Worm (Caenorhabditis elegans) whole organism, mixed stage, embryonic: ENCODE data around the gene Y57G11C.22.

Experiments
- M03D4.4 ChIP-seq: sonication (generic microtip); optimal IDR thresholded peaks from 2 replicates; lab custom pipeline; 2017; ENCODE audit warnings: mild to moderate bottlenecking, missing genetic modification characterization, missing compliant biosample characterization
- blmp-1 ChIP-seq: fragments of 150-350 bp; optimal IDR thresholded peaks from 2 replicates; lab custom pipeline; 2014; ENCODE audit warnings: missing biosample characterization, missing genetic modification characterization
- ceh-39 ChIP-seq: fragments of 150-350 bp; optimal IDR thresholded peaks from 2 replicates; lab custom pipeline; 2014; ENCODE audit warnings: missing biosample characterization, missing genetic modification characterization
- ceh-43 ChIP-seq: fragments of 200-800 bp; sonication (Bioruptor generic); optimal IDR thresholded peaks from 2 replicates; lab custom pipeline; 2018; ENCODE audit warnings: mild to moderate bottlenecking, missing genetic modification characterization, moderate library complexity, missing compliant biosample characterization
- ceh-83 ChIP-seq: fragments of 200-800 bp; sonication (Bioruptor generic); optimal IDR thresholded peaks from 2 replicates; lab custom pipeline; 2018; ENCODE audit warnings: mild to moderate bottlenecking, missing genetic modification characterization, missing compliant biosample characterization
- ces-1 ChIP-seq: fragments of 150-350 bp; optimal IDR thresholded peaks from 2 replicates; lab custom pipeline; 2014; ENCODE audit warnings: missing biosample characterization, missing genetic modification reagents, missing genetic modification characterization
- drap-1 ChIP-seq: fragments of 200-800 bp; sonication (Bioruptor generic); optimal IDR thresholded peaks from 3 replicates; lab custom pipeline; 2018; ENCODE audit warnings: mild to moderate bottlenecking, missing genetic modification characterization, missing compliant biosample characterization
- elt-1 ChIP-seq: sonication (generic microtip); optimal IDR thresholded peaks from 2 replicates; lab custom pipeline; 2017; ENCODE audit warnings: missing genetic modification characterization, mild to moderate bottlenecking, missing compliant biosample characterization, antibody characterized with exemption, moderate library complexity, borderline replicate concordance; ENCODE audit not compliant: insufficient read depth
- elt-3 ChIP-seq: fragments of 150-350 bp; optimal IDR thresholded peaks from 2 replicates; lab custom pipeline; 2014; ENCODE audit warnings: missing biosample characterization, missing genetic modification characterization
- flh-1 ChIP-seq: fragments of 200-800 bp; sonication (Bioruptor generic); optimal IDR thresholded peaks from 2 replicates; lab custom pipeline; 2018; ENCODE audit warnings: mild to moderate bottlenecking, missing genetic modification characterization, moderate library complexity, missing compliant biosample characterization
- ham-2 ChIP-seq: fragments of 200-800 bp; sonication (Bioruptor generic); optimal IDR thresholded peaks from 2 replicates; lab custom pipeline; 2018; ENCODE audit warnings: mild to moderate bottlenecking, missing genetic modification characterization, missing compliant biosample characterization
- hlh-1 ChIP-seq: fragments of 150-350 bp; optimal IDR thresholded peaks from 2 replicates; lab custom pipeline; 2014; ENCODE audit warnings: missing biosample characterization, missing genetic modification reagents, missing genetic modification characterization
- lin-13 ChIP-seq: fragments of 150-350 bp; optimal IDR thresholded peaks from 2 replicates; lab custom pipeline; 2014; ENCODE audit warnings: missing biosample characterization, missing genetic modification characterization
- lsy-2 ChIP-seq: fragments of 150-350 bp; optimal IDR thresholded peaks from 2 replicates; lab custom pipeline; 2014; ENCODE audit warnings: missing biosample characterization, missing genetic modification characterization
- mab-5 ChIP-seq: fragments of 150-350 bp; optimal IDR thresholded peaks from 2 replicates; lab custom pipeline; 2014; ENCODE audit warnings: missing biosample characterization, missing genetic modification characterization
- mep-1 ChIP-seq: fragments of 150-350 bp; optimal IDR thresholded peaks from 2 replicates; lab custom pipeline; 2017; ENCODE audit warnings: missing biosample characterization, missing genetic modification reagents, missing genetic modification characterization, inconsistent platforms
- mls-2 ChIP-seq: sonication (generic microtip); optimal IDR thresholded peaks from 2 replicates; lab custom pipeline; 2016; ENCODE audit warnings: mild to moderate bottlenecking, missing genetic modification characterization, moderate library complexity, missing compliant biosample characterization
- nhr-237 ChIP-seq: fragments of 150-350 bp; optimal IDR thresholded peaks from 2 replicates; lab custom pipeline; 2014; ENCODE audit warnings: missing biosample characterization, missing genetic modification characterization
- nhr-28 ChIP-seq: fragments of 150-350 bp; optimal IDR thresholded peaks from 2 replicates; lab custom pipeline; 2014; ENCODE audit warnings: missing biosample characterization, missing genetic modification characterization
- nhr-76 ChIP-seq: sonication (generic microtip); optimal IDR thresholded peaks from 2 replicates; lab custom pipeline; 2017; ENCODE audit warnings: missing biosample characterization, missing genetic modification characterization
- pha-4 ChIP-seq: fragments of 150-350 bp; optimal IDR thresholded peaks from 2 replicates; lab custom pipeline; 2018; ENCODE audit warnings: missing biosample characterization, missing genetic modification reagents, missing genetic modification characterization
- snpc-4 ChIP-seq: fragments of 150-350 bp; optimal IDR thresholded peaks from 2 replicates; lab custom pipeline; 2014; ENCODE audit warnings: missing biosample characterization, missing genetic modification characterization
- sptf-1 ChIP-seq: sonication (generic microtip); optimal IDR thresholded peaks from 2 replicates; lab custom pipeline; 2017; ENCODE audit warnings: mild to moderate bottlenecking, missing genetic modification characterization, moderate library complexity, missing compliant biosample characterization
- tbx-8 ChIP-seq: fragments of 200-800 bp; sonication (Bioruptor generic); optimal IDR thresholded peaks from 2 replicates; lab custom pipeline; 2018; ENCODE audit warnings: mild to moderate bottlenecking, missing genetic modification characterization, moderate library complexity, missing compliant biosample characterization
- unc-120 ChIP-seq: sonication (generic microtip); optimal IDR thresholded peaks from 2 replicates; lab custom pipeline; 2017; ENCODE audit warnings: missing genetic modification characterization, missing compliant biosample characterization; ENCODE audit not compliant: poor library complexity, severe bottlenecking
- unc-39 ChIP-seq: fragments of 150-350 bp; optimal IDR thresholded peaks from 2 replicates; lab custom pipeline; 2014; ENCODE audit warnings: missing biosample characterization, missing genetic modification characterization
- unc-62 ChIP-seq: fragments of 150-350 bp; optimal IDR thresholded peaks from 2 replicates; lab custom pipeline; 2014; ENCODE audit warnings: missing biosample characterization, missing genetic modification reagents, missing genetic modification characterization
- ztf-11 ChIP-seq: fragments of 150-350 bp; optimal IDR thresholded peaks from 2 replicates; lab custom pipeline; 2014; ENCODE audit warnings: missing biosample characterization, missing genetic modification characterization

Gene Y57G11C.22

ce11 chrIV:14836885-14837284 is at the start of gene Y57G11C.22:
Gene Y57G11C.22 (plus strand): TSS chrIV:14837211.
- no peak for TF ChIP-seq lsy-2 (tag; lab: Kevin White, UChicago)
- peak; percentile 76 for TF ChIP-seq unc-120 (tag; lab: Kevin White, UChicago)
- no peak for TF ChIP-seq unc-62
- peak; percentile 79 for TF ChIP-seq ces-1
- TF ChIP-seq, all 35 proteins: peak for 2

DNA sequence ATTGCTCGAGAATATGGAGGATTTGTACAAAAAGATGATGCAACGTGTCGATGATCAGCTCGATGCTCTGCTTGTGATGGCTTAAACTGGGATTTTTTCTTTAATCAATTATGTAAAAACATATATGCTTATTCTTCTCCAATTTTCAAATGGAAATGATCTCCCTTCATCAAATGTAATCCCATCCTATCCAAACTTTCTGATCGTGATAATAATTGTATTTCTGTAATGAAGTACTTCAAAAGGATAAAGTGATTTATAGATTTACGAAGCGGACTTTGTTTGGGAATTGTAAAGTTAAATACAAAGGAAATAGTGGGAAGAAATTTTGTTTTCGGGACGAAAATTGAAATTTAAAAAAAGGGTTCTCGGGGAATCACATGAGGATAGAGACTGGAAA is 46.4 kb upstream of the Y57G11C.22 start:
- TF ChIP-seq ces-1 (peak; percentile 16), lin-13 (tag; lab: Kevin White, UChicago) (no peak)
- TF ChIP-seq, all 35 proteins: peak for 1

DNA sequence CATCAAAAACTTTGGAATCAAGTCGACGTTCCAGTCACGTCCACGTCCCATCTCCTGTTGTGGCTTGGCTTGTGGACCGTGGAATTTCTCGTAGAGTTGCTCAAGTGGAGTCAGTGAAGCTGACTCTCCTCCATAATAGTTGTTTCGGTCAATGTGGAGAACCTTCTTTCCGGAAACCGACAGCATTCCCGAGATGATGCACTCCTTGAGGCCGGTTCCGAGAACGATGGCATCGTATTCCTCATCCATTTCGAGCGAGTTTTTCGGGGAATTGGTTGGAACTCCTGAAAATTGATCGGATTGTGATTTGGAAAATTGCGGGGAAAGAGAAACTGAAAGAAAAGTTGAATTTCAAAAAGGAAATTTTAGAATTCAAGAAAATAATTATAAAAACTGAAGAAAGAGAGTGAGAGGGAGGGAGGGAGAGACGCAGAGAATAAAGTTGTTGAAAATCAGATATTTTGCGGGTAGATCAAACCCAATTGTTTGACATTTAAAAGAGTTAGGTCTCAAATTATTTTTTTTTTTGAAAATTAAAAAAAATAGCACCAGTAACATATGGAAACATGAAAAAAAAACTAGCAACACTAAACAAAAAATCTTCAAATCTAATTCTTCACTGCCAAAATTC is 44.3 kb upstream of the Y57G11C.22 start, which contains the start of gene gdi-1:
gdi-1 (minus strand) TSS at position 286 of the 631 bp plus-strand sequence.
- TF ChIP-seq mep-1 (no peak), nhr-76 (no peak), ces-1 (no peak), lin-13 (tag; lab: Kevin White, UChicago) (no peak), ceh-83 (GFP tag; lab: Kevin White, UChicago) (no peak), lsy-2 (tag; lab: Kevin White, UChicago) (no peak), flh-1 (no peak), tbx-8 (GFP tag; lab: Kevin White, UChicago) (no peak), unc-120 (tag; lab: Kevin White, UChicago) (no peak), nhr-28 (tag; lab: Kevin White, UChicago) (no peak), sptf-1 (tag; lab: Kevin White, UChicago) (no peak), mls-2 (tag; lab: Kevin White, UChicago) (no peak), ceh-39 (no peak), ztf-11 (no peak), unc-39 (no peak), snpc-4 (no peak)

- TF ChIP-seq ceh-39: peak; percentile 75
- TF ChIP-seq drap-1: no peak
- no peak for TF ChIP-seq tbx-8 (GFP tag; lab: Kevin White, UChicago)
- TF ChIP-seq ces-1: peak; percentile 51
- no peak for TF ChIP-seq unc-39
- TF ChIP-seq nhr-76: no peak
- peak; percentile 32 for TF ChIP-seq sptf-1 (tag; lab: Kevin White, UChicago)
- peak; percentile 43 for TF ChIP-seq unc-120 (tag; lab: Kevin White, UChicago)
- peak; percentile 14 for TF ChIP-seq ceh-43 (GFP tag; lab: Kevin White, UChicago)
- TF ChIP-seq lin-13 (tag; lab: Kevin White, UChicago): peak; percentile 13
- TF ChIP-seq blmp-1 (tag; lab: Kevin White, UChicago): peak; percentile 94
- TF ChIP-seq elt-1: no peak
- TF ChIP-seq mep-1: peak; percentile 6
- TF ChIP-seq lsy-2 (tag; lab: Kevin White, UChicago): peak; percentile 41
- TF ChIP-seq M03D4.4 (tag; lab: Kevin White, UChicago): no peak
- no peak for TF ChIP-seq mab-5 (tag; lab: Kevin White, UChicago)
- peak; percentile 44 for TF ChIP-seq mls-2 (tag; lab: Kevin White, UChicago)
- peak; percentile 1 for TF ChIP-seq nhr-237 (tag; lab: Kevin White, UChicago)
- no peak for TF ChIP-seq hlh-1 (tag; lab: Kevin White, UChicago)
- peak; percentile 48 for TF ChIP-seq ham-2 (GFP tag; lab: Kevin White, UChicago)
- TF ChIP-seq ztf-11: peak; percentile 14
- TF ChIP-seq ceh-83 (GFP tag; lab: Kevin White, UChicago): no peak
Measured at ce11 chrIV:14793900-14794624, 42.9 kb upstream of the Y57G11C.22 start.

- TF ChIP-seq M03D4.4 (tag; lab: Kevin White, UChicago) (no peak), mep-1 (no peak), blmp-1 (tag; lab: Kevin White, UChicago) (no peak), lin-13 (tag; lab: Kevin White, UChicago) (no peak), ceh-83 (GFP tag; lab: Kevin White, UChicago) (no peak), ham-2 (GFP tag; lab: Kevin White, UChicago) (no peak), nhr-76 (no peak), pha-4 (tag; lab: Kevin White, UChicago) (no peak), elt-3 (tag; lab: Kevin White, UChicago) (no peak), tbx-8 (GFP tag; lab: Kevin White, UChicago) (no peak), unc-62 (no peak), hlh-1 (tag; lab: Kevin White, UChicago) (no peak)
Measured at ce11 chrIV:14795918-14796488, 41.0 kb upstream of the Y57G11C.22 start, which contains the start of gene coq-3. Gene coq-3 (minus strand): TSS chrIV:14796324.
